Fruit fly (Drosophila melanogaster): ENCODE measurements around the gene CG42446.
A peak's percentile ranks its signal among the peaks of the same experiment; 100 is the strongest.

The CG42446 gene

dm6 chr3R:16359098-16359497 lies 810 bp downstream of the CG42446 start, which contains the start of gene CG17931 (continued):
- TF ChIP-seq lab (GFP tag; optimal IDR thresholded peaks at IDR 0.05) = no peak
- no peak for TF ChIP-seq luna (GFP tag; optimal IDR thresholded peaks at IDR 0.05)
- TF ChIP-seq sug (tag; optimal IDR thresholded peaks at IDR 0.05) = no peak
- TF ChIP-seq CG3281 (GFP tag; optimal IDR thresholded peaks at IDR 0.05) = no peak
- TF ChIP-seq Nf-YB (GFP tag; optimal IDR thresholded peaks at IDR 0.05) = no peak
- TF ChIP-seq dmrt11E (tag; optimal IDR thresholded peaks at IDR 0.05) = no peak
- peak; percentile 20 for TF ChIP-seq NC2β (GFP tag; optimal IDR thresholded peaks at IDR 0.05)
- TF ChIP-seq CG1233 (GFP tag; optimal IDR thresholded peaks at IDR 0.05) = no peak
- TF ChIP-seq CG2678 (tag; optimal IDR thresholded peaks at IDR 0.05) = no peak
- no peak for TF ChIP-seq CG12744 (GFP tag; optimal IDR thresholded peaks at IDR 0.05)
- TF ChIP-seq sim (GFP tag; IDR thresholded peaks at IDR 0.05) = no peak
- no peak for TF ChIP-seq CG30431 (GFP tag; optimal IDR thresholded peaks at IDR 0.05)
- no peak for TF ChIP-seq CG13424 (tag; optimal IDR thresholded peaks at IDR 0.05)
- TF ChIP-seq Camta (GFP tag; optimal IDR thresholded peaks at IDR 0.05) = no peak
- no peak for TF ChIP-seq Fer1 (GFP tag; optimal IDR thresholded peaks at IDR 0.05)
- TF ChIP-seq chif (GFP tag; optimal IDR thresholded peaks at IDR 0.05) = no peak
- TF ChIP-seq jing (GFP tag; optimal IDR thresholded peaks at IDR 0.05) = no peak
- no peak for TF ChIP-seq cg (GFP tag; optimal IDR thresholded peaks at IDR 0.05)
- TF ChIP-seq BtbVII (GFP tag; optimal IDR thresholded peaks at IDR 0.05) = no peak
- TF ChIP-seq Hr3 (GFP tag; optimal IDR thresholded peaks at IDR 0.05) = peak; percentile 8
- TF ChIP-seq Side (GFP tag; optimal IDR thresholded peaks at IDR 0.05) = no peak
- TF ChIP-seq pb (GFP tag; optimal IDR thresholded peaks at IDR 0.05) = no peak
- no peak for TF ChIP-seq sima (GFP tag; optimal IDR thresholded peaks at IDR 0.05)
- no peak for TF ChIP-seq lov (optimal IDR thresholded peaks at IDR 0.05)
- TF ChIP-seq lov (GFP tag; IDR thresholded peaks at IDR 0.05) = no peak
- no peak for TF ChIP-seq Sry-β (GFP tag; optimal IDR thresholded peaks at IDR 0.05)
- TF ChIP-seq CG4730 (GFP tag; IDR thresholded peaks at IDR 0.05) = no peak
- TF ChIP-seq CG4404 (GFP tag; IDR thresholded peaks at IDR 0.05) = no peak
- peak; percentile 100 for TF ChIP-seq her (GFP tag; optimal IDR thresholded peaks at IDR 0.05)
- TF ChIP-seq esg (GFP tag; conservative IDR thresholded peaks at IDR 0.05) = no peak
- TF ChIP-seq Six4 (GFP tag; optimal IDR thresholded peaks at IDR 0.05) = no peak
- no peak for TF ChIP-seq CG30403 (GFP tag; optimal IDR thresholded peaks at IDR 0.05)
- TF ChIP-seq Hey (tag; optimal IDR thresholded peaks at IDR 0.05) = no peak
- TF ChIP-seq Mad (GFP tag; optimal IDR thresholded peaks at IDR 0.05) = no peak
- no peak for TF ChIP-seq HLH3B (GFP tag; IDR thresholded peaks at IDR 0.05)
- TF ChIP-seq dysf (GFP tag; IDR thresholded peaks at IDR 0.05) = no peak
- no peak for TF ChIP-seq CG14050 (GFP tag; IDR thresholded peaks at IDR 0.05)
- TF ChIP-seq Trl (optimal IDR thresholded peaks at IDR 0.05) = no peak
- no peak for TF ChIP-seq Trl (GFP tag; optimal IDR thresholded peaks at IDR 0.05)
- TF ChIP-seq TFAM (GFP tag; optimal IDR thresholded peaks at IDR 0.05) = no peak
- peak; percentile 72 for TF ChIP-seq CG8924 (tag; optimal IDR thresholded peaks at IDR 0.05)
- peak; percentile 5 for TF ChIP-seq HmgD (GFP tag; optimal IDR thresholded peaks at IDR 0.05)
- TF ChIP-seq Asciz (GFP tag; optimal IDR thresholded peaks at IDR 0.05) = no peak
- no peak for TF ChIP-seq Vsx1 (GFP tag; optimal IDR thresholded peaks at IDR 0.05)
- no peak for TF ChIP-seq CG9817 (tag; optimal IDR thresholded peaks at IDR 0.05)
- no peak for TF ChIP-seq CG34224 (GFP tag; IDR thresholded peaks at IDR 0.05; ENCODE audit: partially characterized antibody)
- no peak for TF ChIP-seq CG2875 (GFP tag; optimal IDR thresholded peaks at IDR 0.05)
- no peak for TF ChIP-seq NC2α (GFP tag; optimal IDR thresholded peaks at IDR 0.05)
- TF ChIP-seq CG17359 (tag; optimal IDR thresholded peaks at IDR 0.05) = no peak
- peak; percentile 44 for TF ChIP-seq CG2712 (tag; optimal IDR thresholded peaks at IDR 0.05)
- no peak for TF ChIP-seq org-1 (GFP tag; optimal IDR thresholded peaks at IDR 0.05)
- TF ChIP-seq Sin3A (optimal IDR thresholded peaks at IDR 0.05) = peak; percentile 27
- no peak for TF ChIP-seq CG6175 (GFP tag; IDR thresholded peaks at IDR 0.05)
- no peak for TF ChIP-seq CG2889 (GFP tag; IDR thresholded peaks at IDR 0.05)
